Worm (Caenorhabditis elegans): ENCODE data around the gene mac-1.

The mac-1 gene

ce11 chrII:13291406-13292124, 29.1 kb downstream of the mac-1 start (continued):
- TF ChIP-seq dmd-4 (tag; optimal IDR thresholded peaks at IDR 0.05) (no peak), nhr-77 (tag; optimal IDR thresholded peaks at IDR 0.05) (no peak), crh-2 (tag; optimal IDR thresholded peaks at IDR 0.05) (no peak), ceh-16 (tag; optimal IDR thresholded peaks at IDR 0.05) (peak; percentile 88), unc-62 (GFP tag; optimal IDR thresholded peaks at IDR 0.05) (no peak), F13H6.1 (tag; optimal IDR thresholded peaks at IDR 0.05) (peak; percentile 76)

DNA sequence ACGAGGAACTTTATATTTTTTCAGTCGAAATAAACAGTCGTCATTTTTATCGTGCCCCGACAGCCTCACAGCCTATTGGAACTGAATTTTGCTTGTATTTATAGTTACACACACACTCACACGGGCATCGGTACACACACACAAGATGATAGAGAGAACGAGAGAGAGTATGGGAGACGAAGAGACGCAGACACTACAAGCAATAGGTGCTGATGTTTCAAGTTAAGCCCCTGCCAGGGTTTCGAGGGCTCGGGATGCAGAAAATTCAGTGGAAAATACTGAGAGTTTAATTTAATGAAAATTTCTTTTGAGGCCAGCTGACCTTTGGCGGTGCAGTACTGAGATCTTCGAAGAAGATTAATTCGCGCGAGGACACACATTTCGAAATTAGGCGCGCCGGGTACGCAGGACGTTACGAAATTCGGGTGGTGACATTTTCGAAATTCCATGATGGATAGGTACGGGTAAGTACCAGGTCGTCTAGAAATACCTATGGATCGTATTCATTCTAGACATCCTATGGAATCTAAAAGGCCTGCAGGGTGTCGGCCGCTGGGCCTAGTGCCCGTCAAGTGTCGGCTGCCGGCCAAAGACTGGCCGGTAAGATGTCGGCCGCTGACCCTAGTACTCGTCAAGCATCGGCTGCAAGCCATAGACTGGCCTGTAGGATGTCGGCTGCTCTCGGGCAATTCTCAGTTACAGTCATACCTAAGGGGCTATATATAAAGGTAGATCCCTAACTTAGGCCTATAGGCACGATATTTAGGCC, 30.0 kb downstream of the mac-1 start:
- TF ChIP-seq nhr-25 (tag; optimal IDR thresholded peaks at IDR 0.05) (peak; percentile 47), nhr-77 (tag; optimal IDR thresholded peaks at IDR 0.05) (no peak), ceh-16 (tag; optimal IDR thresholded peaks at IDR 0.05) (peak; percentile 46), elt-1 (tag; optimal IDR thresholded peaks at IDR 0.05) (no peak), ztf-1 (GFP tag; conservative IDR thresholded peaks at IDR 0.05) (no peak), lsy-2 (tag; optimal IDR thresholded peaks at IDR 0.05) (no peak), nhr-237 (tag; optimal IDR thresholded peaks at IDR 0.05) (no peak), nhr-12 (tag; optimal IDR thresholded peaks at IDR 0.05) (no peak), ama-1 (optimal IDR thresholded peaks at IDR 0.05) (peak; percentile 33), nhr-23 (tag; optimal IDR thresholded peaks at IDR 0.05) (no peak), R02D3.7 (tag; optimal IDR thresholded peaks at IDR 0.05) (no peak), unc-62 (GFP tag; optimal IDR thresholded peaks at IDR 0.05) (no peak), mbf-1 (tag; optimal IDR thresholded peaks at IDR 0.05) (no peak), mab-5 (tag; optimal IDR thresholded peaks at IDR 0.05) (no peak), egl-27 (tag; optimal IDR thresholded peaks at IDR 0.05) (no peak), ztf-4 (tag; optimal IDR thresholded peaks at IDR 0.05) (no peak), C34F6.9 (tag; optimal IDR thresholded peaks at IDR 0.05) (peak; percentile 12), nhr-21 (tag; optimal IDR thresholded peaks at IDR 0.05) (no peak), nhr-6 (tag; optimal IDR thresholded peaks at IDR 0.05) (no peak), gmeb-1 (tag; optimal IDR thresholded peaks at IDR 0.05) (no peak), elt-3 (tag; optimal IDR thresholded peaks at IDR 0.05) (no peak), nhr-129 (tag; optimal IDR thresholded peaks at IDR 0.05) (peak; percentile 43), nhr-11 (tag; optimal IDR thresholded peaks at IDR 0.05) (no peak), ztf-11 (tag; optimal IDR thresholded peaks at IDR 0.05) (no peak), ceh-82 (tag; optimal IDR thresholded peaks at IDR 0.05) (no peak), snpc-4 (tag; optimal IDR thresholded peaks at IDR 0.05) (peak; percentile 41), sma-3 (GFP tag; optimal IDR thresholded peaks at IDR 0.05) (no peak), mdl-1 (tag; optimal IDR thresholded peaks at IDR 0.05) (no peak), blmp-1 (tag; optimal IDR thresholded peaks at IDR 0.05; ENCODE audit: insufficient read depth) (no peak), Y55F3AM.14 (GFP tag; optimal IDR thresholded peaks at IDR 0.05) (no peak), sem-4 (tag; optimal IDR thresholded peaks at IDR 0.05) (no peak), dmd-4 (tag; optimal IDR thresholded peaks at IDR 0.05) (no peak), F13H6.1 (tag; optimal IDR thresholded peaks at IDR 0.05) (peak; percentile 35), crh-2 (tag; optimal IDR thresholded peaks at IDR 0.05) (no peak), nhr-10 (tag; optimal IDR thresholded peaks at IDR 0.05) (no peak), sma-9 (GFP tag; optimal IDR thresholded peaks at IDR 0.05) (peak; percentile 25), sma-9 (tag; optimal IDR thresholded peaks at IDR 0.05) (no peak), peb-1 (tag; optimal IDR thresholded peaks at IDR 0.05) (no peak), fos-1 (tag; optimal IDR thresholded peaks at IDR 0.05) (no peak), unc-39 (tag; optimal IDR thresholded peaks at IDR 0.05) (no peak), lin-39 (tag; optimal IDR thresholded peaks at IDR 0.05) (no peak), aly-2 (tag; optimal IDR thresholded peaks at IDR 0.05) (no peak), lin-13 (GFP tag; optimal IDR thresholded peaks at IDR 0.05) (no peak), alr-1 (tag; optimal IDR thresholded peaks at IDR 0.05) (no peak), ZK546.5 (tag; optimal IDR thresholded peaks at IDR 0.05) (no peak), skn-1 (tag; optimal IDR thresholded peaks at IDR 0.05) (no peak), zag-1 (tag; optimal IDR thresholded peaks at IDR 0.05) (no peak), lin-11 (tag; optimal IDR thresholded peaks at IDR 0.05) (no peak), unc-55 (GFP tag; optimal IDR thresholded peaks at IDR 0.05) (peak; percentile 7)

Measured in whole organism, L2 larva.